Fruit fly (Drosophila melanogaster): ENCODE data around the gene Tom40.

Tom40 gene

dm6 chrX:7777905-7778304 lies 41.2 kb downstream of the Tom40 start, which contains the start of gene CG32718:
Gene CG32718 (plus strand): TSS chrX:7778205.
- TF ChIP-seq CG31627 (GFP tag; optimal IDR thresholded peaks at IDR 0.05) (no peak), Hr38 (GFP tag; optimal IDR thresholded peaks at IDR 0.05) (no peak), CG15336 (GFP tag; IDR thresholded peaks at IDR 0.05) (no peak), achi (GFP tag; optimal IDR thresholded peaks at IDR 0.05) (no peak), CG8119 (GFP tag; IDR thresholded peaks at IDR 0.05) (no peak), Eip93F (GFP tag; optimal IDR thresholded peaks at IDR 0.05) (no peak), CG1621 (tag; optimal IDR thresholded peaks at IDR 0.05) (no peak), ss (GFP tag; optimal IDR thresholded peaks at IDR 0.05) (no peak), CG11294 (GFP tag; IDR thresholded peaks at IDR 0.05) (no peak), Sox14 (GFP tag; optimal IDR thresholded peaks at IDR 0.05) (no peak), CG6854 (GFP tag; optimal IDR thresholded peaks at IDR 0.05) (no peak), CG9139 (GFP tag; optimal IDR thresholded peaks at IDR 0.05) (no peak), fd59A (GFP tag; optimal IDR thresholded peaks at IDR 0.05) (no peak), CG8319 (GFP tag; optimal IDR thresholded peaks at IDR 0.05) (no peak), fd85E (GFP tag; optimal IDR thresholded peaks at IDR 0.05) (no peak), pdm3 (GFP tag; optimal IDR thresholded peaks at IDR 0.05) (no peak), CG8632 (GFP tag; optimal IDR thresholded peaks at IDR 0.05) (no peak)
